Fruit fly (Drosophila melanogaster): ENCODE measurements around the gene FoxK.

The FoxK gene

DNA sequence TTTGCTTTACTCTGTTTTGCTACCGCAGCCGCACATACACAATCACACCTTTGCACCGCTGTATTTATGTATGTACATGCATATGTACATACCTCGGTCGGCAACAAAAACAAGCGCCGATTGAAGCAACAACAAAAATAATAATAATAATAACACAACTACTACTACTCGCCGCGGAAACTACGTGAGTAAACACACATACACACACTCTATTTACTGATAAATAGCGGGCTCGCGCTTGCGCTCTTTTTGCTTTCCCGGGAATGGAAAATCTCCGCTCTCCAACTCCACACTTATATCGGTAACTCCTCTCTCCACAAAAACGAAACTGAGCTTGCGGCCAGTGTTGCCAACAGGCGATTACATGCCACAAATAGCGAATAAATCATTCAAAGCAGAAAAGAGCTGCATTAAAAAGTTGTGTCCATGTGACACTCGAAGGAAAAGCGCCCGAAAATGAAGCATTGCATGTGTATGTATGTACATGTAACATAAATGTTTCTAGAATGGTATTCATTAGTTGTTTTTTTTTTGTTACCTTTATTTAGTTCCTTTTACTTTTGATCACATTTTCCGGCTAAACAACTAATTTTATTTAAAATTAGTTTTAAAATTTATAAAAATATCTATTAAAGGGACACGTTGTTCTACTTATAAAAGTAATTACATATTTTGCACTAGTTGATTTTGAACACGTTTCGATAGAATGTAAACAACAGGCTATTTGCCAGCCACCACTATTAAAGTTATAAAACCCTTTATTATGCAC is 1.8 kb downstream of the FoxK start (continued):
- peak; percentile 61 for TF ChIP-seq CG12155 (GFP tag; optimal IDR thresholded peaks at IDR 0.05)
- TF ChIP-seq luna (GFP tag; optimal IDR thresholded peaks at IDR 0.05): no peak
- peak; percentile 62 for TF ChIP-seq dm (GFP tag; optimal IDR thresholded peaks at IDR 0.05)
- peak; percentile 98 for TF ChIP-seq chinmo (GFP tag; IDR thresholded peaks at IDR 0.05; ENCODE audit: partially characterized antibody)
- TF ChIP-seq CG4820 (GFP tag; optimal IDR thresholded peaks at IDR 0.05): no peak
- TF ChIP-seq Mrtf (GFP tag; IDR thresholded peaks at IDR 0.05): no peak
- TF ChIP-seq en (GFP tag; optimal IDR thresholded peaks at IDR 0.05): peak; percentile 47
- TF ChIP-seq gro (GFP tag; optimal IDR thresholded peaks at IDR 0.05): peak; percentile 72
- no peak for TF ChIP-seq CG10565 (GFP tag; optimal IDR thresholded peaks at IDR 0.05)
- TF ChIP-seq CG7963 (GFP tag; IDR thresholded peaks at IDR 0.05; ENCODE audit: partially characterized antibody): no peak
- TF ChIP-seq sisA (GFP tag; IDR thresholded peaks at IDR 0.05): no peak
- peak; percentile 41 for TF ChIP-seq CG7556 (GFP tag; optimal IDR thresholded peaks at IDR 0.05)
- TF ChIP-seq CG12744 (GFP tag; optimal IDR thresholded peaks at IDR 0.05): peak; percentile 69
- TF ChIP-seq prd (optimal IDR thresholded peaks at IDR 0.05): no peak
- peak; percentile 47; the same call in 2 of the 3 replicates for TF ChIP-seq prd (GFP tag; IDR thresholded peaks at IDR 0.05)
- TF ChIP-seq ab (GFP tag; optimal IDR thresholded peaks at IDR 0.05): no peak
- no peak for TF ChIP-seq CG7928 (GFP tag; optimal IDR thresholded peaks at IDR 0.05)
- TF ChIP-seq CG9817 (tag; optimal IDR thresholded peaks at IDR 0.05): peak; percentile 46
- peak; percentile 57; the same call in 1 of the 3 replicates for TF ChIP-seq Optix (GFP tag; IDR thresholded peaks at IDR 0.05)
- TF ChIP-seq CG12219 (GFP tag; optimal IDR thresholded peaks at IDR 0.05): peak; percentile 76
- TF ChIP-seq GATAe (GFP tag; conservative IDR thresholded peaks at IDR 0.05): no peak
- TF ChIP-seq Lim3 (GFP tag; IDR thresholded peaks at IDR 0.05): no peak
- peak; percentile 87 for TF ChIP-seq CG3407 (GFP tag; optimal IDR thresholded peaks at IDR 0.05)
- peak; percentile 83 for TF ChIP-seq Kr (GFP tag; optimal IDR thresholded peaks at IDR 0.05)
- peak; percentile 26 for TF ChIP-seq yki (optimal IDR thresholded peaks at IDR 0.05)
- no peak for TF ChIP-seq Taf1 (GFP tag; IDR thresholded peaks at IDR 0.05)
- peak; percentile 29 for TF ChIP-seq CG12391 (tag; optimal IDR thresholded peaks at IDR 0.05)
- TF ChIP-seq CG15011 (GFP tag; optimal IDR thresholded peaks at IDR 0.05): peak; percentile 75
- TF ChIP-seq E2f2 (GFP tag; IDR thresholded peaks at IDR 0.05): peak; percentile 50; the same call in 1 of the 2 replicates
- no peak for TF ChIP-seq Sry-δ (GFP tag; optimal IDR thresholded peaks at IDR 0.05)
- no peak for TF ChIP-seq CG42726 (GFP tag; IDR thresholded peaks at IDR 0.05; ENCODE audit: partially characterized antibody)
- TF ChIP-seq E2f1 (GFP tag; IDR thresholded peaks at IDR 0.05): no peak; the same call in 1 of the 2 replicates
- peak; percentile 41 for TF ChIP-seq MESR4 (GFP tag; optimal IDR thresholded peaks at IDR 0.05)
- TF ChIP-seq CG7357 (GFP tag; IDR thresholded peaks at IDR 0.05): no peak
- TF ChIP-seq CG7271 (tag; optimal IDR thresholded peaks at IDR 0.05): peak; percentile 71
- TF ChIP-seq CG8359 (GFP tag; optimal IDR thresholded peaks at IDR 0.05; ENCODE audit: borderline replicate concordance): peak; percentile 61
- no peak for TF ChIP-seq Ravus (GFP tag; IDR thresholded peaks at IDR 0.05)
- peak; percentile 72 for TF ChIP-seq CG4707 (GFP tag; optimal IDR thresholded peaks at IDR 0.05)
- TF ChIP-seq H15 (GFP tag; IDR thresholded peaks at IDR 0.05): 0 out of 3 replicates have a peak, but pooled peaks have one; percentile 26
- no peak for TF ChIP-seq fu2 (GFP tag; optimal IDR thresholded peaks at IDR 0.05)
- TF ChIP-seq unc-4 (GFP tag; IDR thresholded peaks at IDR 0.05; ENCODE audit: partially characterized antibody): 0 out of 2 replicates have a peak, but pooled peaks have one; percentile 45
- peak; percentile 89 for TF ChIP-seq CG7987 (GFP tag; optimal IDR thresholded peaks at IDR 0.05)
- no peak for TF ChIP-seq CG3726 (GFP tag; IDR thresholded peaks at IDR 0.05)
- no peak for TF ChIP-seq Neu2 (GFP tag; optimal IDR thresholded peaks at IDR 0.05; ENCODE audit: borderline replicate concordance)
- no peak for TF ChIP-seq Dll (GFP tag; IDR thresholded peaks at IDR 0.05; ENCODE audit: partially characterized antibody)
- TF ChIP-seq grau (tag; optimal IDR thresholded peaks at IDR 0.05): peak; percentile 38
- peak; percentile 77 for TF ChIP-seq Adf1 (GFP tag; IDR thresholded peaks at IDR 0.05)
- peak; percentile 82 for TF ChIP-seq sqz (GFP tag; optimal IDR thresholded peaks at IDR 0.05)
- peak; percentile 68 for TF ChIP-seq pros (GFP tag; optimal IDR thresholded peaks at IDR 0.05)
